Fruit fly (Drosophila melanogaster) whole organism, prepupa: ENCODE data around the gene CG17264.
A peak's percentile ranks its signal among the peaks of the same experiment; 100 is the strongest.

Source experiments
- CG10631 ChIP-seq: fragments of 200-800 bp; sonication (Bioruptor generic); optimal IDR thresholded peaks from 2 replicates; lab custom pipeline; 2016; ENCODE audit warnings: missing biosample characterization, missing genetic modification characterization
- CG10669 ChIP-seq: fragments of 200-800 bp; sonication (Bioruptor generic); optimal IDR thresholded peaks from 3 replicates; lab custom pipeline; 2018; ENCODE audit warnings: missing biosample characterization, mild to moderate bottlenecking, missing genetic modification characterization, moderate library complexity
- CG11294 ChIP-seq: fragments of 200-800 bp; sonication (Bioruptor generic); IDR thresholded peaks from 2 replicates; pipeline ENCODE4 v1.3.6; 2022; ENCODE audit warnings: missing biosample characterization, missing genetic modification characterization
- CG11762 ChIP-seq: fragments of 200-800 bp; sonication (Bioruptor generic); optimal IDR thresholded peaks from 3 replicates; lab custom pipeline; 2016; ENCODE audit warnings: missing biosample characterization, missing genetic modification characterization; ENCODE audit not compliant: insufficient read depth
- CG11902 ChIP-seq: fragments of 200-800 bp; sonication (Bioruptor generic); optimal IDR thresholded peaks from 3 replicates; lab custom pipeline; 2016; ENCODE audit warnings: missing biosample characterization, missing genetic modification characterization
- CG15336 ChIP-seq: fragments of 200-800 bp; sonication (Bioruptor generic); IDR thresholded peaks from 2 replicates; pipeline ENCODE4 v1.3.6; 2022; ENCODE audit warnings: missing biosample characterization, missing genetic modification characterization
- CG16779 ChIP-seq: fragments of 200-800 bp; sonication (Bioruptor generic); optimal IDR thresholded peaks from 3 replicates; lab custom pipeline; 2017; ENCODE audit warnings: missing biosample characterization, mild to moderate bottlenecking, missing genetic modification characterization
- CG3032 ChIP-seq: fragments of 200-800 bp; optimal IDR thresholded peaks from 2 replicates; lab custom pipeline; 2019; ENCODE audit warnings: missing biosample characterization, mild to moderate bottlenecking, missing genetic modification characterization, moderate library complexity
- CG32006 ChIP-seq: fragments of 200-800 bp; sonication (Bioruptor generic); optimal IDR thresholded peaks from 3 replicates; lab custom pipeline; 2017; ENCODE audit warnings: missing biosample characterization, mild to moderate bottlenecking, missing genetic modification characterization
- CG34406 ChIP-seq: fragments of 200-800 bp; sonication (Bioruptor generic); optimal IDR thresholded peaks from 3 replicates; lab custom pipeline; 2016; ENCODE audit warnings: missing biosample characterization, missing genetic modification characterization
- CG3919 ChIP-seq: fragments of 200-800 bp; sonication (Bioruptor generic); optimal IDR thresholded peaks from 3 replicates; lab custom pipeline; 2016; ENCODE audit warnings: missing biosample characterization, missing genetic modification characterization
- CG4318 ChIP-seq: fragments of 200-800 bp; sonication (Bioruptor generic); optimal IDR thresholded peaks from 3 replicates; lab custom pipeline; 2017; ENCODE audit warnings: missing biosample characterization, mild to moderate bottlenecking, missing genetic modification characterization
- CG6163 ChIP-seq: fragments of 200-800 bp; sonication (Bioruptor generic); IDR thresholded peaks from 3 replicates; pipeline ENCODE4 v1.3.6; 2022; ENCODE audit warnings: missing biosample characterization, missing genetic modification characterization
- CG6276 ChIP-seq: fragments of 200-800 bp; sonication (Bioruptor generic); optimal IDR thresholded peaks from 2 replicates; lab custom pipeline; 2017; ENCODE audit warnings: missing biosample characterization, mild to moderate bottlenecking, missing genetic modification characterization
- CG6792 ChIP-seq: fragments of 200-800 bp; sonication (Bioruptor generic); optimal IDR thresholded peaks from 3 replicates; lab custom pipeline; 2016; ENCODE audit warnings: missing biosample characterization, missing genetic modification characterization
- CG6854 ChIP-seq: fragments of 200-800 bp; sonication (Bioruptor generic); optimal IDR thresholded peaks from 2 replicates; lab custom pipeline; 2017; ENCODE audit warnings: missing biosample characterization, mild to moderate bottlenecking, missing genetic modification characterization
- CG7368 ChIP-seq: fragments of 200-800 bp; sonication (Bioruptor generic); optimal IDR thresholded peaks from 3 replicates; lab custom pipeline; 2016; ENCODE audit warnings: missing biosample characterization, missing genetic modification characterization
- CG8319 ChIP-seq: fragments of 200-800 bp; sonication (Bioruptor generic); optimal IDR thresholded peaks from 3 replicates; lab custom pipeline; 2016; ENCODE audit warnings: missing biosample characterization, missing genetic modification characterization
- CG8632 ChIP-seq: fragments of 200-800 bp; sonication (Bioruptor generic); optimal IDR thresholded peaks from 3 replicates; lab custom pipeline; 2016; ENCODE audit warnings: missing biosample characterization, missing genetic modification characterization
- CG9139 ChIP-seq: fragments of 200-800 bp; sonication (Bioruptor generic); optimal IDR thresholded peaks from 3 replicates; lab custom pipeline; 2017; ENCODE audit warnings: missing biosample characterization, mild to moderate bottlenecking, missing genetic modification characterization
- Ets21C ChIP-seq: fragments of 200-800 bp; sonication (Bioruptor generic); optimal IDR thresholded peaks from 3 replicates; lab custom pipeline; 2016; ENCODE audit warnings: missing biosample characterization, missing genetic modification characterization
- Hr38 ChIP-seq: sonication (Bioruptor generic); optimal IDR thresholded peaks from 2 replicates; lab custom pipeline; 2016; ENCODE audit warnings: missing biosample characterization, missing genetic modification characterization
- Hr39 ChIP-seq: fragments of 200-800 bp; sonication (Bioruptor generic); optimal IDR thresholded peaks from 2 replicates; lab custom pipeline; 2016; ENCODE audit warnings: missing biosample characterization, missing genetic modification characterization
- Lpt ChIP-seq: fragments of 200-800 bp; sonication (Bioruptor generic); optimal IDR thresholded peaks from 3 replicates; lab custom pipeline; 2016; ENCODE audit warnings: missing biosample characterization, missing genetic modification characterization
- Met ChIP-seq: fragments of 200-800 bp; sonication (Bioruptor generic); optimal IDR thresholded peaks from 3 replicates; lab custom pipeline; 2016; ENCODE audit warnings: missing biosample characterization, missing genetic modification characterization
- Sox102F ChIP-seq: fragments of 200-800 bp; sonication (Bioruptor generic); optimal IDR thresholded peaks from 2 replicates; lab custom pipeline; 2016; ENCODE audit warnings: missing biosample characterization, mild to moderate bottlenecking, missing genetic modification characterization
- achi ChIP-seq: fragments of 200-800 bp; sonication (Bioruptor generic); optimal IDR thresholded peaks from 3 replicates; lab custom pipeline; 2016; ENCODE audit warnings: missing biosample characterization, missing genetic modification characterization
- cyc ChIP-seq: fragments of 200-800 bp; sonication (Bioruptor generic); optimal IDR thresholded peaks from 3 replicates; lab custom pipeline; 2016; ENCODE audit warnings: missing biosample characterization, missing genetic modification characterization
- dac ChIP-seq: fragments of 200-800 bp; sonication (Bioruptor generic); optimal IDR thresholded peaks from 2 replicates; lab custom pipeline; 2017; ENCODE audit warnings: missing biosample characterization, mild to moderate bottlenecking, missing genetic modification characterization
- eg ChIP-seq: fragments of 200-800 bp; sonication (Bioruptor generic); IDR thresholded peaks from 3 replicates; pipeline ENCODE4 v1.3.6; 2022; ENCODE audit warnings: missing biosample characterization, missing genetic modification characterization
- esn ChIP-seq: fragments of 200-800 bp; sonication (Bioruptor generic); optimal IDR thresholded peaks from 2 replicates; lab custom pipeline; 2016; ENCODE audit warnings: missing biosample characterization, mild to moderate bottlenecking, missing genetic modification characterization, moderate library complexity
- fd85E ChIP-seq: fragments of 200-800 bp; sonication (Bioruptor generic); optimal IDR thresholded peaks from 3 replicates; lab custom pipeline; 2016; ENCODE audit warnings: missing biosample characterization, missing genetic modification characterization
- fkh ChIP-seq: fragments of 200-800 bp; sonication (Bioruptor generic); optimal IDR thresholded peaks from 3 replicates; lab custom pipeline; 2017; ENCODE audit warnings: missing biosample characterization, mild to moderate bottlenecking, missing genetic modification characterization, moderate library complexity
- lz ChIP-seq: fragments of 200-800 bp; sonication (Bioruptor generic); optimal IDR thresholded peaks from 3 replicates; lab custom pipeline; 2016; ENCODE audit warnings: missing biosample characterization, missing genetic modification characterization
- net ChIP-seq: fragments of 200-800 bp; sonication (Bioruptor generic); optimal IDR thresholded peaks from 3 replicates; lab custom pipeline; 2016; ENCODE audit warnings: missing biosample characterization, missing genetic modification characterization
- pdm3 ChIP-seq: fragments of 200-800 bp; sonication (Bioruptor generic); optimal IDR thresholded peaks from 3 replicates; lab custom pipeline; 2016; ENCODE audit warnings: missing biosample characterization, missing genetic modification characterization
- salr ChIP-seq, 2 experiments: fragments of 200-800 bp; sonication (Bioruptor generic); optimal IDR thresholded peaks; 3 replicates each; lab custom pipeline; 2016 to 2018; ENCODE audit warnings: missing biosample characterization in 2 of 2, missing genetic modification characterization in 2 of 2, mild to moderate bottlenecking in 1 of 2
- spab ChIP-seq: fragments of 200-800 bp; sonication (Bioruptor generic); optimal IDR thresholded peaks from 2 replicates; lab custom pipeline; 2017; ENCODE audit warnings: missing biosample characterization, mild to moderate bottlenecking, missing genetic modification characterization, missing genetic modification reagents
- ss ChIP-seq, 2 experiments: fragments of 200-800 bp; sonication (Bioruptor generic); optimal IDR thresholded peaks; 2 replicates in 1 of 2; 3 replicates in 1 of 2; lab custom pipeline; 2017 to 2018; ENCODE audit warnings: mild to moderate bottlenecking in 2 of 2, missing biosample characterization in 2 of 2, missing genetic modification characterization in 2 of 2, moderate library complexity in 1 of 2
- svp ChIP-seq: fragments of 200-800 bp; sonication (Bioruptor generic); peaks from one replicate; lab custom pipeline; 2016; ENCODE audit warnings: missing biosample characterization, missing genetic modification characterization
- topi ChIP-seq: fragments of 200-800 bp; sonication (Bioruptor generic); optimal IDR thresholded peaks from 3 replicates; lab custom pipeline; 2016; ENCODE audit warnings: missing biosample characterization, missing genetic modification characterization
- vri ChIP-seq: fragments of 200-800 bp; sonication (Bioruptor generic); optimal IDR thresholded peaks from 3 replicates; lab custom pipeline; 2016; ENCODE audit warnings: missing biosample characterization, mild to moderate bottlenecking, missing genetic modification characterization

The CG17264 gene

dm6 chr2L:3004601-3005000, 13.7 kb upstream of the CG17264 start (continued):
- TF ChIP-seq CG16779 (tag; lab: Kevin White, UChicago) (no peak), CG15336 (GFP tag; lab: Robert Waterston, UW) (no peak), CG8319 (no peak), Lpt (GFP tag; lab: Kevin White, UChicago) (no peak), Met (GFP tag; lab: Kevin White, UChicago) (peak; percentile 59), eg (GFP tag; lab: Robert Waterston, UW) (no peak), CG3919 (GFP tag; lab: Kevin White, UChicago) (peak; percentile 65), CG4318 (GFP tag; lab: Kevin White, UChicago) (no peak), CG3032 (tag; lab: Kevin White, UChicago) (peak; percentile 22), CG6854 (peak; percentile 22), fkh (GFP tag; lab: Kevin White, UChicago) (no peak), spab (GFP tag; lab: Kevin White, UChicago) (peak; percentile 17), fd85E (GFP tag; lab: Kevin White, UChicago) (no peak), CG34406 (peak; percentile 58), vri (GFP tag; lab: Kevin White, UChicago) (peak; percentile 7), CG32006 (peak; percentile 3)

dm6 chr2L:3005483-3005882, 12.8 kb upstream of the CG17264 start:
- TF ChIP-seq spab (GFP tag; lab: Kevin White, UChicago) (no peak), Hr39 (GFP tag; lab: Kevin White, UChicago) (no peak), Sox102F (GFP tag; lab: Kevin White, UChicago) (no peak), achi (no peak), topi (GFP tag; lab: Kevin White, UChicago) (no peak), CG4318 (GFP tag; lab: Kevin White, UChicago) (no peak), svp (GFP tag; lab: Kevin White, UChicago) (no peak), lz (no peak), fkh (GFP tag; lab: Kevin White, UChicago) (no peak), CG11762 (GFP tag; lab: Kevin White, UChicago) (no peak), Ets21C (GFP tag; lab: Kevin White, UChicago) (no peak), Hr38 (GFP tag; lab: Kevin White, UChicago) (no peak), CG7368 (GFP tag; lab: Kevin White, UChicago) (no peak), CG3919 (GFP tag; lab: Kevin White, UChicago) (no peak), CG11294 (no peak)

- TF ChIP-seq CG8632 (GFP tag; lab: Kevin White, UChicago), result no peak
- no peak for TF ChIP-seq cyc (GFP tag; lab: Kevin White, UChicago)
- TF ChIP-seq Sox102F (GFP tag; lab: Kevin White, UChicago), result no peak
- no peak for TF ChIP-seq ss (GFP tag; optimal IDR thresholded peaks at IDR 0.05; lab: Kevin White, UChicago)
- no peak for TF ChIP-seq CG3919 (GFP tag; lab: Kevin White, UChicago)
- TF ChIP-seq CG9139, result no peak
These were observed 12.1 kb upstream of the CG17264 start for dm6 chr2L:3006194-3006593.

- TF ChIP-seq CG6792 (GFP tag; lab: Kevin White, UChicago) (no peak), CG10669 (no peak), eg (GFP tag; lab: Robert Waterston, UW) (no peak), esn (GFP tag; lab: Kevin White, UChicago) (no peak), dac (GFP tag; lab: Kevin White, UChicago) (no peak), spab (GFP tag; lab: Kevin White, UChicago) (no peak), CG11902 (GFP tag; lab: Kevin White, UChicago) (no peak), Ets21C (GFP tag; lab: Kevin White, UChicago) (no peak), CG10631 (GFP tag; lab: Kevin White, UChicago) (no peak), net (GFP tag; lab: Kevin White, UChicago) (no peak), CG6163 (GFP tag; lab: Robert Waterston, UW) (no peak), CG6854 (no peak), pdm3 (GFP tag; lab: Kevin White, UChicago) (no peak), fkh (GFP tag; lab: Kevin White, UChicago) (no peak), CG9139 (no peak), CG6276 (GFP tag; lab: Kevin White, UChicago) (no peak), salr (GFP tag; optimal IDR thresholded peaks at IDR 0.05; lab: Kevin White, UChicago) (no peak), CG34406 (no peak)
These were observed 11.3 kb upstream of the CG17264 start for dm6 chr2L:3006925-3007426.
